Worm (Caenorhabditis elegans) whole organism, L1 larva: ENCODE results near the gene mob-1.

Source experiments
- ceh-82 ChIP-seq, 3 experiments: fragments of 150-350 bp in 1 of 3; sonication (generic microtip) in 2 of 3; optimal IDR thresholded peaks; 2 replicates each; lab custom pipeline; 2014 to 2017; ENCODE audit warnings: missing biosample characterization in 3 of 3, missing genetic modification characterization in 3 of 3
- egl-27 ChIP-seq, 2 experiments: fragments of 150-350 bp in 1 of 2; sonication (generic microtip); optimal IDR thresholded peaks; 3 replicates each; lab custom pipeline; 2017 to 2018; ENCODE audit warnings: missing biosample characterization in 2 of 2, missing genetic modification characterization in 2 of 2, missing genetic modification reagents in 2 of 2
- lsy-2 ChIP-seq, 2 experiments: fragments of 150-350 bp; optimal IDR thresholded peaks; 2 replicates each; lab custom pipeline; 2014; ENCODE audit warnings: missing biosample characterization in 2 of 2, missing genetic modification characterization in 2 of 2
- nhr-76 ChIP-seq: sonication (generic microtip); optimal IDR thresholded peaks from 2 replicates; lab custom pipeline; 2017; ENCODE audit warnings: missing biosample characterization, missing genetic modification characterization
- nhr-77 ChIP-seq: fragments of 150-350 bp; optimal IDR thresholded peaks from 2 replicates; lab custom pipeline; 2014; ENCODE audit warnings: missing biosample characterization, missing genetic modification characterization

DNA sequence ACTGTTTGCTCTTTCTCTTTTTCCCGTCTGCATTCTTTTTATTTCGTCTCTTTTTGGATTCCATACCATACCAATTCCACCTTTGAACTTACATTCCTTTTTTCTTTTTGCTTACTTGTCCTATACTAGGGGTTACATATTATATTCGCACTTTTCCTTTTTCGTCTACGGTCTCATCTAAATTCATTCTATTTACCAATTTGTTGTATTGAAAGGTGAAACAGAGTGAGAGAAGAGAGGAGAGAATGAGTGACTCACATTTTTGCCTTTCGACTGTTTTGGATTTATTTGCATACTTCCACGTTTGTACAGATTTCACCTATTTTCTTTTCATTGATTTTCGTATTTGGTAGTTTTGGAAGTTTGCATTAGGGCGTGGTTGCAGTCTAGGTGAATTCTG, 3.1 kb downstream of the mob-1 start:
- TF ChIP-seq ceh-82 (tag; optimal IDR thresholded peaks at IDR 0.05; lab: Kevin White, UChicago) = no peak
- no peak for TF ChIP-seq nhr-76 (tag; lab: Kevin White, UChicago)
- no peak for TF ChIP-seq nhr-77
- TF ChIP-seq lsy-2 (tag; optimal IDR thresholded peaks at IDR 0.05; lab: Kevin White, UChicago) = no peak
- no peak for TF ChIP-seq egl-27 (tag; optimal IDR thresholded peaks at IDR 0.05; lab: Kevin White, UChicago)
